Worm (Caenorhabditis elegans): ENCODE results near the gene clec-245.

- TF ChIP-seq nhr-10 (tag; optimal IDR thresholded peaks at IDR 0.05) (no peak), snpc-4 (tag; optimal IDR thresholded peaks at IDR 0.05) (no peak), ztf-11 (tag; optimal IDR thresholded peaks at IDR 0.05) (no peak), nhr-25 (tag; optimal IDR thresholded peaks at IDR 0.05) (no peak)
Observed at ce11 chrV:18178659-18179058, 9.6 kb downstream of the clec-245 start, which contains the start of gene C31G12.4.

Data from whole organism, L2 larva.